Worm (Caenorhabditis elegans) whole organism, mixed stage, embryonic: ENCODE data around the gene F10E7.11.

Experiments used
- M03D4.4 ChIP-seq: sonication (generic microtip); optimal IDR thresholded peaks from 2 replicates; lab custom pipeline; 2017; ENCODE audit warnings: mild to moderate bottlenecking, missing genetic modification characterization, missing compliant biosample characterization
- bed-3 ChIP-seq: fragments of 200-800 bp; sonication (Bioruptor generic); optimal IDR thresholded peaks from 3 replicates; lab custom pipeline; 2018; ENCODE audit warnings: mild to moderate bottlenecking, missing genetic modification characterization, moderate library complexity, missing compliant biosample characterization
- blmp-1 ChIP-seq: fragments of 150-350 bp; optimal IDR thresholded peaks from 2 replicates; lab custom pipeline; 2014; ENCODE audit warnings: missing biosample characterization, missing genetic modification characterization
- ceh-39 ChIP-seq: fragments of 150-350 bp; optimal IDR thresholded peaks from 2 replicates; lab custom pipeline; 2014; ENCODE audit warnings: missing biosample characterization, missing genetic modification characterization
- ceh-43 ChIP-seq: fragments of 200-800 bp; sonication (Bioruptor generic); optimal IDR thresholded peaks from 2 replicates; lab custom pipeline; 2018; ENCODE audit warnings: mild to moderate bottlenecking, missing genetic modification characterization, moderate library complexity, missing compliant biosample characterization
- ceh-83 ChIP-seq: fragments of 200-800 bp; sonication (Bioruptor generic); optimal IDR thresholded peaks from 2 replicates; lab custom pipeline; 2018; ENCODE audit warnings: mild to moderate bottlenecking, missing genetic modification characterization, missing compliant biosample characterization
- ces-1 ChIP-seq: fragments of 150-350 bp; optimal IDR thresholded peaks from 2 replicates; lab custom pipeline; 2014; ENCODE audit warnings: missing biosample characterization, missing genetic modification reagents, missing genetic modification characterization
- cnd-1 ChIP-seq: fragments of 200-800 bp; sonication (Bioruptor generic); optimal IDR thresholded peaks from 2 replicates; lab custom pipeline; 2018; ENCODE audit warnings: mild to moderate bottlenecking, missing genetic modification characterization, missing compliant biosample characterization
- drap-1 ChIP-seq: fragments of 200-800 bp; sonication (Bioruptor generic); optimal IDR thresholded peaks from 3 replicates; lab custom pipeline; 2018; ENCODE audit warnings: mild to moderate bottlenecking, missing genetic modification characterization, missing compliant biosample characterization
- elt-1 ChIP-seq: sonication (generic microtip); optimal IDR thresholded peaks from 2 replicates; lab custom pipeline; 2017; ENCODE audit warnings: missing genetic modification characterization, mild to moderate bottlenecking, missing compliant biosample characterization, antibody characterized with exemption, moderate library complexity, borderline replicate concordance; ENCODE audit not compliant: insufficient read depth
- elt-3 ChIP-seq: fragments of 150-350 bp; optimal IDR thresholded peaks from 2 replicates; lab custom pipeline; 2014; ENCODE audit warnings: missing biosample characterization, missing genetic modification characterization
- flh-1 ChIP-seq: fragments of 200-800 bp; sonication (Bioruptor generic); optimal IDR thresholded peaks from 2 replicates; lab custom pipeline; 2018; ENCODE audit warnings: mild to moderate bottlenecking, missing genetic modification characterization, moderate library complexity, missing compliant biosample characterization
- ham-2 ChIP-seq: fragments of 200-800 bp; sonication (Bioruptor generic); optimal IDR thresholded peaks from 2 replicates; lab custom pipeline; 2018; ENCODE audit warnings: mild to moderate bottlenecking, missing genetic modification characterization, missing compliant biosample characterization
- hlh-1 ChIP-seq: fragments of 150-350 bp; optimal IDR thresholded peaks from 2 replicates; lab custom pipeline; 2014; ENCODE audit warnings: missing biosample characterization, missing genetic modification reagents, missing genetic modification characterization
- lin-13 ChIP-seq: fragments of 150-350 bp; optimal IDR thresholded peaks from 2 replicates; lab custom pipeline; 2014; ENCODE audit warnings: missing biosample characterization, missing genetic modification characterization
- lin-32 ChIP-seq: fragments of 200-800 bp; sonication (Bioruptor generic); optimal IDR thresholded peaks from 2 replicates; lab custom pipeline; 2018; ENCODE audit warnings: mild to moderate bottlenecking, missing genetic modification characterization, missing compliant biosample characterization
- lsy-2 ChIP-seq: fragments of 150-350 bp; optimal IDR thresholded peaks from 2 replicates; lab custom pipeline; 2014; ENCODE audit warnings: missing biosample characterization, missing genetic modification characterization
- mab-5 ChIP-seq: fragments of 150-350 bp; optimal IDR thresholded peaks from 2 replicates; lab custom pipeline; 2014; ENCODE audit warnings: missing biosample characterization, missing genetic modification characterization
- mep-1 ChIP-seq: fragments of 150-350 bp; optimal IDR thresholded peaks from 2 replicates; lab custom pipeline; 2017; ENCODE audit warnings: missing biosample characterization, missing genetic modification reagents, missing genetic modification characterization, inconsistent platforms
- mls-2 ChIP-seq: sonication (generic microtip); optimal IDR thresholded peaks from 2 replicates; lab custom pipeline; 2016; ENCODE audit warnings: mild to moderate bottlenecking, missing genetic modification characterization, moderate library complexity, missing compliant biosample characterization
- nhr-12 ChIP-seq: fragments of 150-350 bp; optimal IDR thresholded peaks from 2 replicates; lab custom pipeline; 2014; ENCODE audit warnings: missing biosample characterization, missing genetic modification characterization
- nhr-2 ChIP-seq: fragments of 150-350 bp; optimal IDR thresholded peaks from 2 replicates; lab custom pipeline; 2014; ENCODE audit warnings: missing biosample characterization, missing genetic modification characterization
- nhr-237 ChIP-seq: fragments of 150-350 bp; optimal IDR thresholded peaks from 2 replicates; lab custom pipeline; 2014; ENCODE audit warnings: missing biosample characterization, missing genetic modification characterization
- nhr-28 ChIP-seq: fragments of 150-350 bp; optimal IDR thresholded peaks from 2 replicates; lab custom pipeline; 2014; ENCODE audit warnings: missing biosample characterization, missing genetic modification characterization
- nhr-76 ChIP-seq: sonication (generic microtip); optimal IDR thresholded peaks from 2 replicates; lab custom pipeline; 2017; ENCODE audit warnings: missing biosample characterization, missing genetic modification characterization
- pha-4 ChIP-seq: fragments of 150-350 bp; optimal IDR thresholded peaks from 2 replicates; lab custom pipeline; 2018; ENCODE audit warnings: missing biosample characterization, missing genetic modification reagents, missing genetic modification characterization
- sem-2 ChIP-seq: fragments of 200-800 bp; sonication (Bioruptor generic); optimal IDR thresholded peaks from 2 replicates; lab custom pipeline; 2018; ENCODE audit warnings: mild to moderate bottlenecking, missing genetic modification characterization, missing compliant biosample characterization
- snpc-4 ChIP-seq: fragments of 150-350 bp; optimal IDR thresholded peaks from 2 replicates; lab custom pipeline; 2014; ENCODE audit warnings: missing biosample characterization, missing genetic modification characterization
- sptf-1 ChIP-seq: sonication (generic microtip); optimal IDR thresholded peaks from 2 replicates; lab custom pipeline; 2017; ENCODE audit warnings: mild to moderate bottlenecking, missing genetic modification characterization, moderate library complexity, missing compliant biosample characterization
- tbx-8 ChIP-seq: fragments of 200-800 bp; sonication (Bioruptor generic); optimal IDR thresholded peaks from 2 replicates; lab custom pipeline; 2018; ENCODE audit warnings: mild to moderate bottlenecking, missing genetic modification characterization, moderate library complexity, missing compliant biosample characterization
- unc-120 ChIP-seq: sonication (generic microtip); optimal IDR thresholded peaks from 2 replicates; lab custom pipeline; 2017; ENCODE audit warnings: missing genetic modification characterization, missing compliant biosample characterization; ENCODE audit not compliant: poor library complexity, severe bottlenecking
- unc-39 ChIP-seq: fragments of 150-350 bp; optimal IDR thresholded peaks from 2 replicates; lab custom pipeline; 2014; ENCODE audit warnings: missing biosample characterization, missing genetic modification characterization
- unc-62 ChIP-seq: fragments of 150-350 bp; optimal IDR thresholded peaks from 2 replicates; lab custom pipeline; 2014; ENCODE audit warnings: missing biosample characterization, missing genetic modification reagents, missing genetic modification characterization
- zip-8 ChIP-seq: fragments of 150-350 bp; optimal IDR thresholded peaks from 2 replicates; lab custom pipeline; 2014; ENCODE audit warnings: missing biosample characterization, missing genetic modification characterization
- ztf-11 ChIP-seq: fragments of 150-350 bp; optimal IDR thresholded peaks from 2 replicates; lab custom pipeline; 2014; ENCODE audit warnings: missing biosample characterization, missing genetic modification characterization

Gene F10E7.11

ce11 chrII:7109956-7110355, 12.7 kb downstream of the F10E7.11 start, which contains the start of gene F10E7.9:
F10E7.9 (minus strand) TSS chrII:7110056.
- TF ChIP-seq cnd-1 (no peak), ces-1 (GFP tag; lab: Kevin White, UChicago) (no peak), drap-1 (GFP tag; lab: Kevin White, UChicago) (no peak), hlh-1 (tag; lab: Kevin White, UChicago) (no peak), elt-1 (tag; lab: Kevin White, UChicago) (no peak), bed-3 (GFP tag; lab: Kevin White, UChicago) (no peak), unc-62 (GFP tag; lab: Kevin White, UChicago) (no peak), mep-1 (no peak), unc-120 (no peak), sem-2 (GFP tag; lab: Kevin White, UChicago) (no peak), nhr-76 (no peak), nhr-12 (tag; lab: Kevin White, UChicago) (no peak), tbx-8 (no peak)

ce11 chrII:7106313-7106712, 16.4 kb downstream of the F10E7.11 start:
- no peak for TF ChIP-seq unc-39 (tag; lab: Kevin White, UChicago)
- TF ChIP-seq flh-1 (GFP tag; lab: Kevin White, UChicago): no peak
- TF ChIP-seq pha-4: no peak
- TF ChIP-seq lin-13 (tag; lab: Kevin White, UChicago): no peak
- TF ChIP-seq sem-2 (GFP tag; lab: Kevin White, UChicago): no peak
- TF ChIP-seq ceh-43: no peak
- TF ChIP-seq nhr-76: no peak

- no peak for TF ChIP-seq sem-2 (GFP tag; lab: Kevin White, UChicago)
- TF ChIP-seq blmp-1: no peak
- no peak for TF ChIP-seq nhr-12 (tag; lab: Kevin White, UChicago)
- TF ChIP-seq ham-2: no peak
- no peak for TF ChIP-seq drap-1 (GFP tag; lab: Kevin White, UChicago)
- no peak for TF ChIP-seq nhr-2 (tag; lab: Kevin White, UChicago)
- TF ChIP-seq lin-13 (tag; lab: Kevin White, UChicago): peak; percentile 63
- no peak for TF ChIP-seq flh-1 (GFP tag; lab: Kevin White, UChicago)
- TF ChIP-seq hlh-1 (tag; lab: Kevin White, UChicago): peak; percentile 61
- TF ChIP-seq mls-2 (tag; lab: Kevin White, UChicago): peak; percentile 5
- peak; percentile 88 for TF ChIP-seq mep-1
- TF ChIP-seq ces-1 (GFP tag; lab: Kevin White, UChicago): peak; percentile 76
- no peak for TF ChIP-seq snpc-4
- TF ChIP-seq ceh-83 (GFP tag; lab: Kevin White, UChicago): no peak
- TF ChIP-seq pha-4: peak; percentile 81
- no peak for TF ChIP-seq bed-3 (GFP tag; lab: Kevin White, UChicago)
- peak; percentile 33 for TF ChIP-seq sptf-1 (tag; lab: Kevin White, UChicago)
- TF ChIP-seq nhr-28 (tag; lab: Kevin White, UChicago): no peak
- TF ChIP-seq tbx-8: no peak
- TF ChIP-seq lsy-2 (tag; lab: Kevin White, UChicago): peak; percentile 98
- no peak for TF ChIP-seq elt-1 (tag; lab: Kevin White, UChicago)
- no peak for TF ChIP-seq cnd-1
- peak; percentile 73 for TF ChIP-seq unc-62 (GFP tag; lab: Kevin White, UChicago)
- TF ChIP-seq unc-39 (tag; lab: Kevin White, UChicago): no peak
- no peak for TF ChIP-seq nhr-76
- TF ChIP-seq zip-8 (tag; lab: Kevin White, UChicago): no peak
- peak; percentile 79 for TF ChIP-seq ceh-39 (tag; lab: Kevin White, UChicago)
- TF ChIP-seq M03D4.4 (tag; lab: Kevin White, UChicago): no peak
- peak; percentile 41 for TF ChIP-seq mab-5 (tag; lab: Kevin White, UChicago)
- no peak for TF ChIP-seq ztf-11
- no peak for TF ChIP-seq ceh-43
- no peak for TF ChIP-seq elt-3 (tag; lab: Kevin White, UChicago)
- peak; percentile 92 for TF ChIP-seq nhr-237 (tag; lab: Kevin White, UChicago)
- peak; percentile 4 for TF ChIP-seq unc-120
- TF ChIP-seq lin-32 (GFP tag; lab: Kevin White, UChicago): no peak
Observed at ce11 chrII:7104794-7105613, 17.7 kb downstream of the F10E7.11 start, which contains the start of the genes farl-11 and rpl-33. farl-11 (minus strand) TSS chrII:7105035. rpl-33 (plus strand) TSS chrII:7105563.
